Worm (Caenorhabditis elegans) whole organism, early embryonic: ENCODE data around the gene nhr-61.

Source experiments
- ama-1 ChIP-seq: fragments of 150-350 bp; optimal IDR thresholded peaks from 2 replicates; lab custom pipeline; 2014
- ets-7 ChIP-seq: sonication (generic microtip); optimal IDR thresholded peaks from 2 replicates; lab custom pipeline; 2016; ENCODE audit warnings: missing genotype, missing genetic modification characterization, missing compliant biosample characterization
- flt-1 ChIP-seq: fragments of 200-800 bp; sonication (Bioruptor generic); IDR thresholded peaks from 2 replicates; pipeline ENCODE4 v1.3.6; 2022; ENCODE audit warnings: missing genetic modification characterization, missing compliant biosample characterization
- hmbx-1 ChIP-seq: sonication (generic microtip); optimal IDR thresholded peaks from 2 replicates; lab custom pipeline; 2016; ENCODE audit warnings: mild to moderate bottlenecking, missing genetic modification characterization, missing compliant biosample characterization
- hnd-1 ChIP-seq: sonication (generic microtip); optimal IDR thresholded peaks from 2 replicates; lab custom pipeline; 2016; ENCODE audit warnings: missing genetic modification characterization, missing compliant biosample characterization
- pes-1 ChIP-seq: fragments of 200-800 bp; sonication (Bioruptor generic); IDR thresholded peaks from 2 replicates; pipeline ENCODE4 v1.3.6; 2022; ENCODE audit warnings: missing genetic modification reagents, missing genetic modification characterization, missing compliant biosample characterization
- sea-1 ChIP-seq: fragments of 200-800 bp; sonication (Bioruptor generic); conservative IDR thresholded peaks from 2 replicates; pipeline ENCODE4 v1.3.6; 2022; ENCODE audit warnings: missing genetic modification characterization, missing compliant biosample characterization

ce11 chrII:14838596-14839215 is 20.4 kb upstream of the nhr-61 start:
- no peak for TF ChIP-seq sea-1 (GFP tag; lab: Robert Waterston, UW)
- no peak for TF ChIP-seq ets-7
- no peak for TF ChIP-seq flt-1 (GFP tag; lab: Robert Waterston, UW)
- no peak for TF ChIP-seq hmbx-1
- TF ChIP-seq ama-1 (lab: Kevin White, UChicago), result no peak
- TF ChIP-seq hnd-1 (tag; lab: Kevin White, UChicago), result no peak
- no peak for TF ChIP-seq pes-1
